Worm (Caenorhabditis elegans) whole organism, L1 larva: ENCODE results near the gene C07B5.6.

Experiments
- ceh-63 ChIP-seq: fragments of 200-800 bp; sonication (Bioruptor generic); optimal IDR thresholded peaks from 2 replicates; lab custom pipeline; 2018; ENCODE audit warnings: mild to moderate bottlenecking, missing genetic modification characterization, missing compliant biosample characterization
- ceh-88 ChIP-seq: fragments of 200-800 bp; sonication (Bioruptor generic); IDR thresholded peaks from 2 replicates; pipeline ENCODE4 v1.3.6; 2022; ENCODE audit warnings: missing genetic modification characterization, missing compliant biosample characterization
- elt-2 ChIP-seq: sonication (generic microtip); optimal IDR thresholded peaks from 2 replicates; lab custom pipeline; 2016; ENCODE audit warnings: missing genetic modification characterization, mild to moderate bottlenecking, inconsistent platforms, missing compliant biosample characterization, missing genetic modification reagents
- fos-1 ChIP-seq: fragments of 150-350 bp; optimal IDR thresholded peaks from 2 replicates; lab custom pipeline; 2014; ENCODE audit warnings: missing biosample characterization, missing genetic modification characterization
- isw-1 ChIP-seq: fragments of 200-800 bp; sonication (Bioruptor generic); IDR thresholded peaks from 2 replicates; pipeline ENCODE4 v1.3.6; 2022; ENCODE audit warnings: missing genetic modification characterization, missing compliant biosample characterization
- jun-1 ChIP-seq: fragments of 150-350 bp; optimal IDR thresholded peaks from 2 replicates; lab custom pipeline; 2014; ENCODE audit warnings: missing biosample characterization, missing genetic modification reagents, missing genetic modification characterization
- lin-35 ChIP-seq, 2 experiments: fragments of 150-350 bp; optimal IDR thresholded peaks; 2 replicates each; lab custom pipeline; 2014; ENCODE audit warnings: missing biosample characterization in 2 of 2, missing genetic modification characterization in 2 of 2, missing genetic modification reagents in 2 of 2
- lsy-2 ChIP-seq, 2 experiments: fragments of 150-350 bp; optimal IDR thresholded peaks; 2 replicates each; lab custom pipeline; 2014; ENCODE audit warnings: missing biosample characterization in 2 of 2, missing genetic modification characterization in 2 of 2
- nhr-71 ChIP-seq: sonication (generic microtip); optimal IDR thresholded peaks from 2 replicates; lab custom pipeline; 2016; ENCODE audit warnings: mild to moderate bottlenecking, missing genetic modification characterization, moderate library complexity, missing compliant biosample characterization
- pag-3 ChIP-seq: sonication (generic microtip); optimal IDR thresholded peaks from 2 replicates; lab custom pipeline; 2017; ENCODE audit warnings: missing genetic modification characterization, mild to moderate bottlenecking, missing compliant biosample characterization, antibody characterized with exemption, borderline replicate concordance; ENCODE audit not compliant: insufficient read depth
- tbx-2 ChIP-seq: sonication (generic microtip); optimal IDR thresholded peaks from 2 replicates; lab custom pipeline; 2016; ENCODE audit warnings: missing genetic modification characterization, missing compliant biosample characterization
- unc-130 ChIP-seq: fragments of 150-350 bp; optimal IDR thresholded peaks from 2 replicates; lab custom pipeline; 2017; ENCODE audit warnings: missing biosample characterization, missing genetic modification characterization, inconsistent platforms
- zag-1 ChIP-seq: fragments of 150-350 bp; optimal IDR thresholded peaks from 2 replicates; lab custom pipeline; 2014; ENCODE audit warnings: missing biosample characterization, missing genetic modification characterization

- no peak for TF ChIP-seq unc-130 (tag; lab: Kevin White, UChicago)
- TF ChIP-seq ceh-63 = no peak
- TF ChIP-seq jun-1 (tag; lab: Kevin White, UChicago) = peak; percentile 34
- TF ChIP-seq zag-1 (tag; lab: Kevin White, UChicago) = no peak
- no peak for TF ChIP-seq fos-1 (tag; lab: Kevin White, UChicago)
- TF ChIP-seq lin-35 (GFP tag; optimal IDR thresholded peaks at IDR 0.05; lab: Kevin White, UChicago) = no peak
- no peak for TF ChIP-seq pag-3 (tag; lab: Kevin White, UChicago)
- no peak for TF ChIP-seq ceh-88 (GFP tag; lab: Robert Waterston, UW)
- peak; percentile 31 for TF ChIP-seq tbx-2 (tag; lab: Kevin White, UChicago)
- peak in 1 of 2 experiments; percentile 30 for TF ChIP-seq lsy-2 (tag; optimal IDR thresholded peaks at IDR 0.05; lab: Kevin White, UChicago)
- TF ChIP-seq nhr-71 (tag; lab: Kevin White, UChicago) = peak; percentile 66
- TF ChIP-seq isw-1 = no peak
- TF ChIP-seq elt-2 = no peak
These were observed 32.3 kb downstream of the C07B5.6 start for ce11 chrX:9551112-9551511.
